Fruit fly (Drosophila melanogaster) whole organism, wandering third instar larva: ENCODE measurements around the gene Acsx1R.

Experiments used
- OdsH ChIP-seq: fragments of 200-800 bp; sonication (Bioruptor generic); optimal IDR thresholded peaks from 2 replicates; lab custom pipeline; 2016; ENCODE audit warnings: missing biosample characterization, mild to moderate bottlenecking, missing genetic modification characterization
- br ChIP-seq: fragments of 200-800 bp; sonication (Bioruptor generic); optimal IDR thresholded peaks from 2 replicates; lab custom pipeline; 2016; ENCODE audit warnings: missing biosample characterization, missing genetic modification characterization
- sage ChIP-seq: fragments of 200-800 bp; sonication (Bioruptor generic); optimal IDR thresholded peaks from 2 replicates; lab custom pipeline; 2016; ENCODE audit warnings: missing biosample characterization, mild to moderate bottlenecking, missing genetic modification characterization

- no peak for TF ChIP-seq OdsH (GFP tag; lab: Kevin White, UChicago)
- no peak for TF ChIP-seq br (GFP tag; lab: Kevin White, UChicago)
- no peak for TF ChIP-seq sage (GFP tag; lab: Kevin White, UChicago)
These were observed 31.3 kb upstream of the Acsx1R start for dm6 chr3R:19808430-19808756.
